Fruit fly (Drosophila melanogaster): ENCODE measurements around the gene Akh.

The Akh gene

DNA sequence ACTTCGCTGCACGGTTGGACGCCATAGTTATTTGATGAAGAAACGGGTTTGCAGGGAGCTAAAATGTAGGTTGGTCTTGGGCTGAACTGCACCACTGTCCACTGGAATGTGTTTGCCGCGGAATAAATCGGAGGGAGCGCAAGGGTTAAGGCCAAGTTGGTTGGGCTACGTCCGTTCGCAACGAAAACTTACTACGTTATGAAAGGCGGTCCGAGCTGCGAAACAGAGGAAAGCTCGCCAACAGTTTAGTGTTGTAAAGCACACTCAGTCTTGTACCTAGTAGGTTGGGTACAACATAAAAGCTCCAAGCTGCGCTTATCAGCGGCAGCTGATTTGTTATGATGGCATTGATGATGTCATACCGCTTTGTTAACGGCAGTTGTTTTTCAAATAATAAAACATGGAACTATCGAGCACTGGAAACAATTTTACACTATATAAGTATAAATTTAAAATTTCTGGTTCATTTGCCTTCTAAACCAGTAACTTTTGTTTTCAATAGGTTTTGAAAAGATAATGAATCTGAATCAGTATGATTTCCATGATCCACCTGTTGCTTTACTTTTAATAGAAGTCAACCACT, 19.0 kb upstream of the Akh start, which contains the start of gene Chd64 (continued):
- no peak for TF ChIP-seq CG9727 (GFP tag; optimal IDR thresholded peaks at IDR 0.05)
- TF ChIP-seq her (GFP tag; optimal IDR thresholded peaks at IDR 0.05): peak; percentile 12
- TF ChIP-seq tll (GFP tag; optimal IDR thresholded peaks at IDR 0.05): no peak
- no peak for TF ChIP-seq tx (GFP tag; optimal IDR thresholded peaks at IDR 0.05)
- TF ChIP-seq ranshi (GFP tag; IDR thresholded peaks at IDR 0.05): no peak
- TF ChIP-seq CG10431 (GFP tag; optimal IDR thresholded peaks at IDR 0.05): no peak
- no peak for TF ChIP-seq yki (optimal IDR thresholded peaks at IDR 0.05)
- no peak for TF ChIP-seq ems (GFP tag; optimal IDR thresholded peaks at IDR 0.05)
- TF ChIP-seq da (GFP tag; optimal IDR thresholded peaks at IDR 0.05): no peak
- no peak for TF ChIP-seq dimm (GFP tag; IDR thresholded peaks at IDR 0.05)
- TF ChIP-seq cas (GFP tag; IDR thresholded peaks at IDR 0.05): no peak
- TF ChIP-seq esg (GFP tag; conservative IDR thresholded peaks at IDR 0.05): no peak
- TF ChIP-seq Oaz (GFP tag; IDR thresholded peaks at IDR 0.05): no peak
- TF ChIP-seq CG13296 (GFP tag; optimal IDR thresholded peaks at IDR 0.05): peak; percentile 68
- TF ChIP-seq CG3065 (GFP tag; optimal IDR thresholded peaks at IDR 0.05): no peak
- TF ChIP-seq CG8765 (GFP tag; IDR thresholded peaks at IDR 0.05): no peak
- no peak for TF ChIP-seq CoRest (tag; optimal IDR thresholded peaks at IDR 0.05)
- TF ChIP-seq vfl (GFP tag; optimal IDR thresholded peaks at IDR 0.05): no peak
- TF ChIP-seq CG2116 (GFP tag; optimal IDR thresholded peaks at IDR 0.05): no peak
- 0 out of 2 replicates have a peak, but pooled peaks have one; percentile 4 for TF ChIP-seq CG4730 (GFP tag; IDR thresholded peaks at IDR 0.05)
- TF ChIP-seq CG4360 (GFP tag; IDR thresholded peaks at IDR 0.05): peak; percentile 52; the same call in 1 of the 2 replicates
- peak in 1 of 2 experiments; percentile 97 for TF ChIP-seq Pdp1 (GFP tag; optimal IDR thresholded peaks at IDR 0.05)
- peak; percentile 29; the same call in 1 of the 2 replicates for TF ChIP-seq gsb (GFP tag; IDR thresholded peaks at IDR 0.05)
- no peak for TF ChIP-seq fd64A (GFP tag; optimal IDR thresholded peaks at IDR 0.05)
- no peak for TF ChIP-seq mld (GFP tag; IDR thresholded peaks at IDR 0.05; ENCODE audit: partially characterized antibody)
- peak; percentile 4 for TF ChIP-seq mam (GFP tag; optimal IDR thresholded peaks at IDR 0.05)
- TF ChIP-seq fru (optimal IDR thresholded peaks at IDR 0.05): no peak
- TF ChIP-seq repo (GFP tag; optimal IDR thresholded peaks at IDR 0.05): no peak
- no peak for TF ChIP-seq CG8089 (GFP tag; optimal IDR thresholded peaks at IDR 0.05)
- no peak for TF ChIP-seq fd102C (GFP tag; optimal IDR thresholded peaks at IDR 0.05)
- peak; percentile 29; the same call in 1 of the 3 replicates for TF ChIP-seq ken (GFP tag; IDR thresholded peaks at IDR 0.05)
- no peak for TF ChIP-seq CG31441 (GFP tag; IDR thresholded peaks at IDR 0.05)
- no peak for TF ChIP-seq ara (GFP tag; IDR thresholded peaks at IDR 0.05)
- TF ChIP-seq trem (tag; optimal IDR thresholded peaks at IDR 0.05): no peak
- TF ChIP-seq CG34224 (GFP tag; IDR thresholded peaks at IDR 0.05; ENCODE audit: partially characterized antibody): peak; percentile 55; the same call in 2 of the 3 replicates
- no peak for TF ChIP-seq CG13123 (GFP tag; optimal IDR thresholded peaks at IDR 0.05)
- no peak for TF ChIP-seq CG6175 (GFP tag; IDR thresholded peaks at IDR 0.05)
- TF ChIP-seq bbx (GFP tag; IDR thresholded peaks at IDR 0.05; ENCODE audit: partially characterized antibody): peak; percentile 46
- no peak for TF ChIP-seq h (optimal IDR thresholded peaks at IDR 0.05)
- TF ChIP-seq Adf1 (GFP tag; IDR thresholded peaks at IDR 0.05): peak; percentile 50; the same call in 1 of the 2 replicates
- TF ChIP-seq CG17186 (GFP tag; optimal IDR thresholded peaks at IDR 0.05): no peak
- 0 out of 3 replicates have a peak, but pooled peaks have one; percentile 9 for TF ChIP-seq otp (GFP tag; IDR thresholded peaks at IDR 0.05)
- TF ChIP-seq Max (GFP tag; optimal IDR thresholded peaks at IDR 0.05): no peak
- TF ChIP-seq HLH54F (GFP tag; optimal IDR thresholded peaks at IDR 0.05): no peak
- no peak for TF ChIP-seq HmgD (GFP tag; optimal IDR thresholded peaks at IDR 0.05)
- TF ChIP-seq Ravus (GFP tag; IDR thresholded peaks at IDR 0.05): no peak
- peak; percentile 45; the same call in 1 of the 2 replicates for TF ChIP-seq amos (GFP tag; IDR thresholded peaks at IDR 0.05; ENCODE audit: partially characterized antibody)
- TF ChIP-seq Lpt (GFP tag; optimal IDR thresholded peaks at IDR 0.05): no peak
- TF ChIP-seq Lhr (GFP tag; optimal IDR thresholded peaks at IDR 0.05): peak; percentile 0
- TF ChIP-seq Poxn (GFP tag; IDR thresholded peaks at IDR 0.05): no peak
- TF ChIP-seq CG14014 (GFP tag; IDR thresholded peaks at IDR 0.05): no peak; the same call in 1 of the 2 replicates
- TF ChIP-seq grau (tag; optimal IDR thresholded peaks at IDR 0.05): peak; percentile 52

Measured in whole organism, embryonic.